Worm (Caenorhabditis elegans): ENCODE data around the gene skr-12.

skr-12 gene

ce11 chrIV:17216048-17216447 lies 49.0 kb downstream of the skr-12 start, which contains the start of gene Y116A8B.1:
TSS of gene Y116A8B.1 (plus strand) at chrIV:17216348.
- TF ChIP-seq nhr-67 (tag; optimal IDR thresholded peaks at IDR 0.05) (no peak), egl-5 (tag; optimal IDR thresholded peaks at IDR 0.05) (no peak), lin-39 (tag; optimal IDR thresholded peaks at IDR 0.05) (no peak), unc-39 (tag; optimal IDR thresholded peaks at IDR 0.05) (no peak), snpc-4 (tag; optimal IDR thresholded peaks at IDR 0.05) (no peak), pqm-1 (tag; optimal IDR thresholded peaks at IDR 0.05) (no peak), R02D3.7 (tag; optimal IDR thresholded peaks at IDR 0.05) (no peak), lin-15B (tag; optimal IDR thresholded peaks at IDR 0.05) (no peak), ceh-82 (tag; optimal IDR thresholded peaks at IDR 0.05) (no peak), daf-12 (tag; optimal IDR thresholded peaks at IDR 0.05) (no peak), elt-2 (tag; optimal IDR thresholded peaks at IDR 0.05) (no peak), unc-62 (GFP tag; optimal IDR thresholded peaks at IDR 0.05) (no peak), ZK546.5 (tag; optimal IDR thresholded peaks at IDR 0.05) (no peak), lsy-12 (tag; optimal IDR thresholded peaks at IDR 0.05) (no peak)

Measured in whole organism, L3 larva.